Fruit fly (Drosophila melanogaster): Measurements from ENCODE around the gene Klp3A.

Klp3A gene

DNA sequence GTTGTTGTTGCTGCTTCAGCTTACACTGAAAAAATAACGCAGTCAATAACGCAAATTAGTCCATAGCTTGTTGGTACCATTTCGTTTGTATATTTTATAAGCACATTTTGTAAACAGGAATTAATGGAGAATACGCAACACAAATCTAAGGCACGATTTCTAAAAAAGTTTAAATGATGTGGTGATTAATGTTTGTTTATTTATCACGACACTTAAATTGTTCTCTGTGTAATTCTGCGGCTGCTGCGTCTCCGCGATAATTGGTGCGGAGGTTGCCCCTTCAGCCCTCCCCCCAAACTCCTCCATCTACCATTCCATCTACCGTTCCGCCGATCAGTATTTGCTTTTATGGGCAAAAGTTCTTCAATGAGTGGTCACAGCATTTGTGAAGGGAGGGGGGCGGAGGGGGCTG lies 43.6 kb upstream of the Klp3A start (continued):
- TF ChIP-seq luna (GFP tag; optimal IDR thresholded peaks at IDR 0.05) (no peak), ash1 (GFP tag; optimal IDR thresholded peaks at IDR 0.05) (no peak), H2.0 (GFP tag; IDR thresholded peaks at IDR 0.05) (0 out of 2 replicates have a peak, but pooled peaks have one; percentile 22), CG5180 (GFP tag; optimal IDR thresholded peaks at IDR 0.05) (peak; percentile 57), CG12104 (GFP tag; optimal IDR thresholded peaks at IDR 0.05) (peak; percentile 28), H15 (GFP tag; IDR thresholded peaks at IDR 0.05) (peak; percentile 60; the same call in 2 of the 3 replicates), CG3726 (GFP tag; IDR thresholded peaks at IDR 0.05) (no peak), BEAF-32 (GFP tag; optimal IDR thresholded peaks at IDR 0.05) (no peak), prd (optimal IDR thresholded peaks at IDR 0.05) (no peak), prd (GFP tag; IDR thresholded peaks at IDR 0.05) (peak; percentile 64), ftz-f1 (GFP tag; optimal IDR thresholded peaks at IDR 0.05) (no peak), tin (GFP tag; optimal IDR thresholded peaks at IDR 0.05) (peak; percentile 41), gro (GFP tag; optimal IDR thresholded peaks at IDR 0.05) (peak; percentile 50), HLH54F (GFP tag; optimal IDR thresholded peaks at IDR 0.05) (peak; percentile 60), CG10654 (GFP tag; optimal IDR thresholded peaks at IDR 0.05) (peak; percentile 58), CG13775 (GFP tag; optimal IDR thresholded peaks at IDR 0.05) (no peak), p53 (GFP tag; optimal IDR thresholded peaks at IDR 0.05) (peak; percentile 12), schlank (tag; optimal IDR thresholded peaks at IDR 0.05) (peak; percentile 27), NC2β (GFP tag; optimal IDR thresholded peaks at IDR 0.05) (peak; percentile 24), CG17612 (GFP tag; IDR thresholded peaks at IDR 0.05) (no peak), HLH3B (GFP tag; IDR thresholded peaks at IDR 0.05) (peak; percentile 49), CG4404 (GFP tag; IDR thresholded peaks at IDR 0.05) (no peak; the same call in 1 of the 2 replicates), disco-r (GFP tag; optimal IDR thresholded peaks at IDR 0.05) (peak; percentile 51), h (optimal IDR thresholded peaks at IDR 0.05) (no peak), gfzf (GFP tag; optimal IDR thresholded peaks at IDR 0.05) (no peak), gsb-n (tag; optimal IDR thresholded peaks at IDR 0.05) (peak; percentile 38), CG34376 (GFP tag; optimal IDR thresholded peaks at IDR 0.05) (no peak), BtbVII (GFP tag; optimal IDR thresholded peaks at IDR 0.05) (peak; percentile 48), trh (GFP tag; optimal IDR thresholded peaks at IDR 0.05) (peak; percentile 11), ap (GFP tag; IDR thresholded peaks at IDR 0.05) (no peak), CG16863 (GFP tag; optimal IDR thresholded peaks at IDR 0.05) (peak; percentile 74), lbe (GFP tag; optimal IDR thresholded peaks at IDR 0.05) (peak; percentile 76), CG12219 (GFP tag; optimal IDR thresholded peaks at IDR 0.05) (peak; percentile 74), CG2202 (tag; optimal IDR thresholded peaks at IDR 0.05) (no peak), MESR4 (GFP tag; optimal IDR thresholded peaks at IDR 0.05) (no peak), CG13624 (GFP tag; optimal IDR thresholded peaks at IDR 0.05) (peak; percentile 43), CG6683 (GFP tag; optimal IDR thresholded peaks at IDR 0.05) (peak; percentile 34), HmgZ (tag; optimal IDR thresholded peaks at IDR 0.05) (peak; percentile 39), hth (optimal IDR thresholded peaks at IDR 0.05) (no peak), amos (GFP tag; IDR thresholded peaks at IDR 0.05; ENCODE audit: partially characterized antibody) (no peak), CG34422 (GFP tag; IDR thresholded peaks at IDR 0.05) (no peak), tna (GFP tag; IDR thresholded peaks at IDR 0.05; ENCODE audit: partially characterized antibody) (no peak), CG13287 (GFP tag; IDR thresholded peaks at IDR 0.05; ENCODE audit: partially characterized antibody) (no peak), knrl (GFP tag; IDR thresholded peaks at IDR 0.05; ENCODE audit: partially characterized antibody) (no peak), Dad (GFP tag; optimal IDR thresholded peaks at IDR 0.05) (peak; percentile 44), psq (GFP tag; optimal IDR thresholded peaks at IDR 0.05) (no peak), z (GFP tag; IDR thresholded peaks at IDR 0.05) (no peak), CG6254 (GFP tag; optimal IDR thresholded peaks at IDR 0.05) (no peak), unc-4 (GFP tag; IDR thresholded peaks at IDR 0.05; ENCODE audit: partially characterized antibody) (no peak), Fer2 (tag; optimal IDR thresholded peaks at IDR 0.05) (peak; percentile 27), Meics (GFP tag; optimal IDR thresholded peaks at IDR 0.05) (peak; percentile 56), CG11723 (GFP tag; optimal IDR thresholded peaks at IDR 0.05) (peak; percentile 33), CTCF (GFP tag; optimal IDR thresholded peaks at IDR 0.05) (peak; percentile 37)

All from whole organism, embryonic.